Worm (Caenorhabditis elegans) whole organism, early embryonic: ENCODE results near the gene lact-3.

Experiments
- F13C5.2 ChIP-seq: sonication (generic microtip); optimal IDR thresholded peaks from 2 replicates; lab custom pipeline; 2017; ENCODE audit warnings: mild to moderate bottlenecking, missing genetic modification characterization, inconsistent platforms, missing compliant biosample characterization
- ama-1 ChIP-seq: fragments of 150-350 bp; optimal IDR thresholded peaks from 2 replicates; lab custom pipeline; 2014
- ceh-13 ChIP-seq: fragments of 200-800 bp; sonication (Bioruptor generic); optimal IDR thresholded peaks from 2 replicates; lab custom pipeline; 2018; ENCODE audit warnings: mild to moderate bottlenecking, missing genetic modification characterization, missing compliant biosample characterization
- flt-1 ChIP-seq: fragments of 200-800 bp; sonication (Bioruptor generic); IDR thresholded peaks from 2 replicates; pipeline ENCODE4 v1.3.6; 2022; ENCODE audit warnings: missing genetic modification characterization, missing compliant biosample characterization

DNA sequence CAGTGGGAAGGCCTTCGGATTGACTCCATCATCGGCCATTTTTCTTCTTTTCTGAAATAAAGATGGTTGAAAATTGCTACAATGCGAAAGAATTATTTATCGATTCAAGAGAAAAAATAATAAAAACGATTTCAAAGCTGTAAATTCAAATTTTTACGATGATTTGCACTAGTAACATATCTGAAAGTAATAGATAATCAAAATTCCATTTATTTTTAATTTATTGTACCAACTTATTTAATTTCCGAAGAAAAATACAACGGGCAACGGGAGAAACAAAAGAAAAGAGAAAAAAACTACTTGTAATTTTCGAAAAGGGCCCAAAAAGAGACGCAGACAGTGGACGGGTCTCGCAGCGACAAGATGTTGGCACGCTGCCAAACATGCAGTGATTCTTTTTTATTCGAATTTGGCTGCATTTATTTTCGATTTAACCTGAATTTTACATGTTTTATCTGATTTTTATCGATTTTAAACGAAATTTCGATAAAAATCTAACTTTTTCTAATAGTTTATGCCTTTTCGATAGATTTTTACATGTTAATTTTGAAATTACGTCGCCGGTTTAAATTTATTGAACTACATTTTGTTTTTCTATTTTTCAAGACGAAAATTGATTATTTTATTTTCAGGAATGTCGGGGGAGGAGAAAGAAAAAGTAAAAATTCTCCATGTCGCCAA lies 1.2 kb upstream of the lact-3 start, which contains the start of the genes snu-13 and rsp-7:
- TF ChIP-seq ceh-13 (GFP tag; lab: Kevin White, UChicago): no peak
- no peak for TF ChIP-seq ama-1 (lab: Kevin White, UChicago)
- no peak for TF ChIP-seq flt-1
- no peak for TF ChIP-seq F13C5.2 (tag; lab: Kevin White, UChicago)
